Worm (Caenorhabditis elegans): ENCODE measurements around the gene srr-4.

The srr-4 gene

DNA sequence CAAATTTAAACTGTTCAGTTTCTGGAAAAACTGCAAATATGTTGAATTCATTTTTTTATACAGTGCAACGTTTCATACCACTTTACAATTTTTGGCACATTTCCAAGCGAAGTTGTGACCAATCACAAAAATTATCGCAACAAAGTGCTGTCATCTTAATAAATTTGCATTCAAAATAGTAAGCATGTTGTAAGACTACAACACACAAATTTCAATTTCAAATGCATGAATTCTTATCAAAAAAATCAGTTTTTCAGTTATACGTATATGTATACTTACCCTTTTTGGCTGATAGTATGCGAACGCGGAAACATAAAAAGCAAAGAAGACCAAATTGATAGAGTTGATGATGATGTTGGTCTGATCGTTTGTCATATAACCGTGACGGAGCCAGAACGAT, 11.2 kb downstream of the srr-4 start:
- no peak for TF ChIP-seq flh-1 (GFP tag; optimal IDR thresholded peaks at IDR 0.05)
- no peak for TF ChIP-seq tbx-8 (GFP tag; optimal IDR thresholded peaks at IDR 0.05)
- TF ChIP-seq elt-1 (tag; optimal IDR thresholded peaks at IDR 0.05; ENCODE audit: borderline replicate concordance, insufficient read depth) = no peak
- no peak for TF ChIP-seq mab-5 (tag; optimal IDR thresholded peaks at IDR 0.05)
- TF ChIP-seq nhr-12 (tag; optimal IDR thresholded peaks at IDR 0.05) = no peak

DNA sequence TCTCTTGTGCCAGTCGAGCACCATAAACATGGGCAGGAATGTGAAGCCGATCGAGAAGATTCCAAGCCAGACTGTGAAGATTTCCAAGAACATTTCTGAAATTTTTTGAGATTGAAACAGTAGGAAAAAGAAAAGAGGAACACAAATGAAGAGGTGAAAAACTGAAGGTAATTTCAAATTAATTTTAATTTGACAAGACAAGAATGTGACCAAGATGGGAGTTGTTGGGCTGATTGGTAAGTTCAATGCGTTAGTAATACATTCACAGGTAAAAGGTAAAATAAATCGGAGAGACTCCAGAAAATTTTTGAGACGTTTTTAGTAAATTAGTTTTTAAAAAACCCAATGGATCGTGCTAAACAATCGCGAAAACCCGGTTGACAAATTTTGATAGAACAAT, 11.7 kb downstream of the srr-4 start, which contains the start of gene swt-7:
Gene swt-7 (minus strand): TSS at position 101 of the 400 bp plus-strand sequence.
- no peak for TF ChIP-seq mab-5 (tag; optimal IDR thresholded peaks at IDR 0.05)
- TF ChIP-seq sptf-1 (tag; optimal IDR thresholded peaks at IDR 0.05) = no peak
- no peak for TF ChIP-seq cnd-1 (tag; optimal IDR thresholded peaks at IDR 0.05)
- TF ChIP-seq ceh-43 (GFP tag; optimal IDR thresholded peaks at IDR 0.05) = no peak
- TF ChIP-seq mls-2 (tag; optimal IDR thresholded peaks at IDR 0.05) = no peak
- TF ChIP-seq nhr-12 (tag; optimal IDR thresholded peaks at IDR 0.05) = no peak
- TF ChIP-seq hlh-1 (tag; optimal IDR thresholded peaks at IDR 0.05) = no peak
- TF ChIP-seq pha-4 (tag; optimal IDR thresholded peaks at IDR 0.05) = no peak
- no peak for TF ChIP-seq elt-1 (tag; optimal IDR thresholded peaks at IDR 0.05; ENCODE audit: borderline replicate concordance, insufficient read depth)
- TF ChIP-seq ces-1 (GFP tag; optimal IDR thresholded peaks at IDR 0.05) = no peak
- TF ChIP-seq blmp-1 (tag; optimal IDR thresholded peaks at IDR 0.05) = no peak

DNA sequence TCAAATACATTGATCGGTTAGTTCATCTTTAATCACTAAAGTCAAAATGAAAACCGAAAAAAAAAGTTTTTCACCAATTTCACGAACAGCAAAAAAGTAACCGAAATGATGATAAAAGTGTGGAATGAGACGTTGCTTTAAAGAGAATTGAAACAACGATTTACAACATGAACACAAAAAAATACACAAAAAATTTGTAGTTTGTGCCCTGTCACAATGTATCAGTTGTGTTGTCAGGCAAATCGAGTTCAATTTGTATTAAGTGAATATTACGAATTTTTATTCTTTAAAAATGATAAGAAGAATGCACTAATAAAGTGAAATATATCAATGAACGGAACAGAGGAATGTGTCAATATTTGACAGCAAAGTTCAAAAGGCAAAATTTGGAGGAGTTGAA, 12.7 kb downstream of the srr-4 start:
- TF ChIP-seq lsy-2 (tag; optimal IDR thresholded peaks at IDR 0.05) = no peak
- no peak for TF ChIP-seq pha-4 (tag; optimal IDR thresholded peaks at IDR 0.05)
- TF ChIP-seq bed-3 (GFP tag; optimal IDR thresholded peaks at IDR 0.05) = no peak
- TF ChIP-seq ztf-11 (tag; optimal IDR thresholded peaks at IDR 0.05) = no peak
- TF ChIP-seq drap-1 (GFP tag; optimal IDR thresholded peaks at IDR 0.05) = no peak
- TF ChIP-seq mls-2 (tag; optimal IDR thresholded peaks at IDR 0.05) = no peak
- no peak for TF ChIP-seq ceh-43 (GFP tag; optimal IDR thresholded peaks at IDR 0.05)

DNA sequence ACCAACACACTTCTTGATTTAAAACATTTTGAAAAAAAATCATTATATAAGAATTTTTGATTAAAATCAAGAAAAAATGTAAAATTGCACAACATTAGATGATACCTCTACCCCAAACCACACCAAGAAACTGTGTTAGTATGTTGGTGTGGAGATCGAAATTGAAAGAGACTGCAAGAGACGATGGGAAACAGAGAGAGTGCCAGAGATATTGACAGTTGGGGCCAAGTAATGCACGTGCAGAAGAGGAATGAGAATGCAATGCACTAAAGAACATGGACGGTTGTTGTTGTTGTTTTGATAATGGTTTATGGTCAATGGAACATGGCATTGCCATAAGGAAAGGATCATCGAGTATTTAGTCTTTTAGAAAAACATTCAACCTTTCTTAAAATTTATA, 13.2 kb downstream of the srr-4 start:
- TF ChIP-seq ceh-43 (GFP tag; optimal IDR thresholded peaks at IDR 0.05) (no peak), mls-2 (tag; optimal IDR thresholded peaks at IDR 0.05) (no peak), hlh-1 (tag; optimal IDR thresholded peaks at IDR 0.05) (peak; percentile 29), nhr-28 (tag; optimal IDR thresholded peaks at IDR 0.05) (no peak)

DNA sequence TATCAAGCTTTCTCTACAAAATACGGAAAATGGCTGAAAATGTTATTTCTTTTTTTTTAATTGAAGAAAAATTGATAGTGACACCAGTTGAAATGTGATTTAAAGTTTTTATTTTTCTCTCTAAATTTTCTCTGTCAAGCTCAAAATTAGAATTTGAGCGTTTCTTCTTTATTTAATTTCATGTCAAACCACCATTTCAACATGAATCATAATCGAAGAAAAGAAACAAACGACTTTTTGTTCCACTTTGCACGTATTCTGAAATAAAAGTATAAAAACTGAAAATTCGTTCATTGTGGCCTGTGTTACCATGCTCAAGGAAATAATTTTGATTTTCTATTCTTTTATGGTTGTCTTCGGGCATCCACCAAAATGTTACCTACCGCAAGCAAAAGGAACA, 14.1 kb downstream of the srr-4 start, which contains the start of gene K11D12.13:
Gene K11D12.13 (plus strand): TSS at position 301 of the 400 bp plus-strand sequence.
- TF ChIP-seq drap-1 (GFP tag; optimal IDR thresholded peaks at IDR 0.05) (no peak), flh-1 (GFP tag; optimal IDR thresholded peaks at IDR 0.05) (no peak), mls-2 (tag; optimal IDR thresholded peaks at IDR 0.05) (no peak), ceh-43 (GFP tag; optimal IDR thresholded peaks at IDR 0.05) (no peak), unc-120 (tag; optimal IDR thresholded peaks at IDR 0.05; ENCODE audit: poor library complexity, severe bottlenecking) (no peak), blmp-1 (tag; optimal IDR thresholded peaks at IDR 0.05) (no peak), sem-2 (GFP tag; optimal IDR thresholded peaks at IDR 0.05) (no peak), lin-32 (GFP tag; optimal IDR thresholded peaks at IDR 0.05) (no peak), pha-4 (tag; optimal IDR thresholded peaks at IDR 0.05) (no peak), zip-8 (tag; optimal IDR thresholded peaks at IDR 0.05) (no peak), nhr-2 (tag; optimal IDR thresholded peaks at IDR 0.05) (no peak), lsy-2 (tag; optimal IDR thresholded peaks at IDR 0.05) (no peak), ces-1 (GFP tag; optimal IDR thresholded peaks at IDR 0.05) (no peak)

DNA sequence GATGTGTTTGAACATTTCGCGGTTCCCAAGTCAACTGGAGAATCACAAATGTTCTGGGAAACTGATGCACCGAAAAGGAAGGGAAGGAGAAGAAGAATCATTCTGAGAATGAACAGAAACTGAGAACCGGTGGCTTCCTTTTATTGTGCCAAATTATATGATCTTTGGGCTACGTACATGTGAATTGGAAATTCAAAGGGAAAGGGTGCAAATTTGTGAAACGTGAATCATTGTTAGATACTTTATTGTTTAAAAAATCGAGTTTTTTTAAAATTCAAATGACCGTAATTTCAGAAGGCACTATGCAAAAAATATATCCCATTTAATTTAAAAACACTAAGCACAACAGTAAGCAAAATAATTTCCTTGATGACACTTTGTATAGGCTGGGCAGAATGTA, 16.0 kb downstream of the srr-4 start, which contains the start of gene K11D12.6:
Gene K11D12.6 (minus strand): TSS at position 101 of the 400 bp plus-strand sequence.
- TF ChIP-seq unc-62 (GFP tag; optimal IDR thresholded peaks at IDR 0.05) = no peak
- TF ChIP-seq mep-1 (tag; optimal IDR thresholded peaks at IDR 0.05) = no peak
- no peak for TF ChIP-seq nhr-28 (tag; optimal IDR thresholded peaks at IDR 0.05)
- no peak for TF ChIP-seq zip-8 (tag; optimal IDR thresholded peaks at IDR 0.05)
- no peak for TF ChIP-seq unc-39 (tag; optimal IDR thresholded peaks at IDR 0.05)
- TF ChIP-seq pha-4 (tag; optimal IDR thresholded peaks at IDR 0.05) = no peak
- TF ChIP-seq ztf-11 (tag; optimal IDR thresholded peaks at IDR 0.05) = no peak
- TF ChIP-seq nhr-12 (tag; optimal IDR thresholded peaks at IDR 0.05) = no peak
- no peak for TF ChIP-seq tbx-8 (GFP tag; optimal IDR thresholded peaks at IDR 0.05)
- no peak for TF ChIP-seq flh-1 (GFP tag; optimal IDR thresholded peaks at IDR 0.05)
- TF ChIP-seq M03D4.4 (tag; optimal IDR thresholded peaks at IDR 0.05) = no peak
